Worm (Caenorhabditis elegans) whole organism, midembryonic: ENCODE results near the gene ttr-7.

Source experiments
- cog-1 ChIP-seq: sonication (generic microtip); optimal IDR thresholded peaks from 2 replicates; lab custom pipeline; 2016; ENCODE audit warnings: missing genetic modification characterization, missing compliant biosample characterization
- flt-1 ChIP-seq: fragments of 200-800 bp; sonication (Bioruptor generic); IDR thresholded peaks from 2 replicates; pipeline ENCODE4 v1.3.6; 2022; ENCODE audit warnings: missing genetic modification characterization, missing compliant biosample characterization
- klf-2 ChIP-seq: fragments of 200-800 bp; sonication (Bioruptor generic); conservative IDR thresholded peaks from 2 replicates; pipeline ENCODE4 v1.3.6; 2022; ENCODE audit warnings: missing genetic modification reagents, missing genetic modification characterization, missing compliant biosample characterization
- ref-1 ChIP-seq: fragments of 200-800 bp; sonication (Bioruptor generic); conservative IDR thresholded peaks from 2 replicates; pipeline ENCODE4 v1.3.6; 2022; ENCODE audit warnings: missing genetic modification reagents, missing genetic modification characterization, missing compliant biosample characterization
- tab-1 ChIP-seq: fragments of 200-800 bp; sonication (Bioruptor generic); IDR thresholded peaks from 2 replicates; pipeline ENCODE4 v1.3.6; 2022; ENCODE audit warnings: missing genetic modification characterization, missing compliant biosample characterization
- ztf-29 ChIP-seq: fragments of 200-800 bp; sonication (Bioruptor generic); IDR thresholded peaks from 2 replicates; pipeline ENCODE4 v1.3.6; 2022; ENCODE audit warnings: missing genetic modification reagents, missing genetic modification characterization, missing compliant biosample characterization

- TF ChIP-seq ztf-29 (GFP tag; lab: Robert Waterston, UW) = no peak
- TF ChIP-seq cog-1 = no peak
- TF ChIP-seq tab-1 = no peak
- no peak for TF ChIP-seq klf-2 (GFP tag; lab: Robert Waterston, UW)
- no peak for TF ChIP-seq ref-1 (GFP tag; lab: Robert Waterston, UW)
- no peak for TF ChIP-seq flt-1
These were observed 14.5 kb downstream of the ttr-7 start, which contains the start of gene T19C3.4 for ce11 chrIII:620204-620718.
